Worm (Caenorhabditis elegans) whole organism, L1 larva: Measurements from ENCODE around the gene C55A6.6.

Experiments used
- jun-1 ChIP-seq: fragments of 150-350 bp; optimal IDR thresholded peaks from 2 replicates; lab custom pipeline; 2014; ENCODE audit warnings: missing biosample characterization, missing genetic modification reagents, missing genetic modification characterization
- mab-9 ChIP-seq: fragments of 200-800 bp; sonication (Bioruptor generic); IDR thresholded peaks from 2 replicates; pipeline ENCODE4 v1.3.6; 2022; ENCODE audit warnings: missing genetic modification reagents, missing genetic modification characterization, missing compliant biosample characterization
- mef-2 ChIP-seq: fragments of 150-350 bp; optimal IDR thresholded peaks from 2 replicates; lab custom pipeline; 2014; ENCODE audit warnings: missing biosample characterization, missing genetic modification characterization
- nhr-12 ChIP-seq: sonication (generic microtip); optimal IDR thresholded peaks from 2 replicates; lab custom pipeline; 2017; ENCODE audit warnings: missing biosample characterization, missing genetic modification characterization
- nhr-28 ChIP-seq: fragments of 150-350 bp; optimal IDR thresholded peaks from 2 replicates; lab custom pipeline; 2014; ENCODE audit warnings: missing biosample characterization, missing genetic modification characterization
- nhr-77 ChIP-seq: fragments of 150-350 bp; optimal IDR thresholded peaks from 2 replicates; lab custom pipeline; 2014; ENCODE audit warnings: missing biosample characterization, missing genetic modification characterization
- swsn-7 ChIP-seq: sonication (generic microtip); optimal IDR thresholded peaks from 2 replicates; lab custom pipeline; 2016; ENCODE audit warnings: missing genetic modification characterization, missing compliant biosample characterization
- unc-62 ChIP-seq: fragments of 150-350 bp; optimal IDR thresholded peaks from 2 replicates; lab custom pipeline; 2014; ENCODE audit warnings: missing biosample characterization, missing genetic modification reagents, missing genetic modification characterization
- ztf-11 ChIP-seq, 2 experiments: sonication (generic microtip); optimal IDR thresholded peaks; 2 replicates each; lab custom pipeline; 2016 to 2017; ENCODE audit warnings: missing genetic modification characterization in 2 of 2, missing biosample characterization in 1 of 2, missing compliant biosample characterization in 1 of 2
- ztf-4 ChIP-seq: fragments of 150-350 bp; optimal IDR thresholded peaks from 2 replicates; lab custom pipeline; 2014; ENCODE audit warnings: missing biosample characterization, missing genetic modification characterization

DNA sequence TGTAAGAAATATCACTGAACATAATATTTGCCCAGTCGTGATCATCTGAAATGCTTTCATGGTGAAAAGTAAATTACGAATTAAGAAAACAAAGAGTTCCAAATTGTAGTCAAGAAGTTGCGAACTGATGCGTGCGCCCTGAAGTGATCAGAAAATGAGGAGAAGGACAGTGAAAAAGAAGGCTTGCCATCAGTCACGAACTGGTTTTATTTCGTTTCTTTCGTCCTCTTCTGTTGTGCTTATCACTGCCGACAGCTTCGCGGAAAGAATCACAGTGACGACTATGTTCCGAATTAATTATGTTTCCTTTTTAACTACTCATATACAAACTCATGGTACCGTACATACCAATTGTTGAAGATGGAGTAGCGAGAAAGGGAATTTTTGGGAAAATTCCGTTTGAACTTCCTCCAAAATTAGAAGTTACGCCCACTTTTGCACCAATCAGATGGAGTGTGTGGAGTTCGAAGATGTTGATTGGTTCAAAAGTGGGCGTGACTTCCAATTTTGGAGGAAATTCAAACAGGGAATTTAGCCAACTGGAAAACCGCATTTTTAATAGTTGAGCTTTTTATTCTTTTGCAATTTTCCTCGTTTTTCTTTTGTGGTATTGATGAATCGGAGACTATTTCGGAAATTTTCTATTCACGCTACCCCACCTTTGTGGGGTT, 11.3 kb downstream of the C55A6.6 start, which contains the start of gene C55A6.12:
- TF ChIP-seq swsn-7 (tag; lab: Kevin White, UChicago): no peak
- TF ChIP-seq nhr-77 (tag; lab: Kevin White, UChicago): no peak
- TF ChIP-seq nhr-28 (tag; lab: Kevin White, UChicago): no peak
- no peak for TF ChIP-seq mef-2 (tag; lab: Kevin White, UChicago)
- no peak for TF ChIP-seq ztf-11 (tag; optimal IDR thresholded peaks at IDR 0.05; lab: Kevin White, UChicago)
- no peak for TF ChIP-seq jun-1 (tag; lab: Kevin White, UChicago)
- TF ChIP-seq ztf-4 (tag; lab: Kevin White, UChicago): no peak
- TF ChIP-seq unc-62: no peak
- TF ChIP-seq mab-9 (GFP tag; lab: Robert Waterston, UW): no peak
- TF ChIP-seq nhr-12 (tag; lab: Kevin White, UChicago): no peak
